Worm (Caenorhabditis elegans): ENCODE measurements around the gene gmeb-3.

- no peak for TF ChIP-seq flt-1 (GFP tag; IDR thresholded peaks at IDR 0.05)
- peak; percentile 32; the same call in 1 of the 2 replicates for TF ChIP-seq ztf-29 (GFP tag; IDR thresholded peaks at IDR 0.05)
- TF ChIP-seq klf-2 (GFP tag; conservative IDR thresholded peaks at IDR 0.05): no peak
- TF ChIP-seq med-1 (GFP tag; optimal IDR thresholded peaks at IDR 0.05; ENCODE audit: insufficient read depth): no peak
Observed at ce11 chrIII:3785094-3785493, 16.8 kb downstream of the gmeb-3 start.

All from whole organism, midembryonic.